Fruit fly (Drosophila melanogaster): ENCODE results near the gene Ssu72.

DNA sequence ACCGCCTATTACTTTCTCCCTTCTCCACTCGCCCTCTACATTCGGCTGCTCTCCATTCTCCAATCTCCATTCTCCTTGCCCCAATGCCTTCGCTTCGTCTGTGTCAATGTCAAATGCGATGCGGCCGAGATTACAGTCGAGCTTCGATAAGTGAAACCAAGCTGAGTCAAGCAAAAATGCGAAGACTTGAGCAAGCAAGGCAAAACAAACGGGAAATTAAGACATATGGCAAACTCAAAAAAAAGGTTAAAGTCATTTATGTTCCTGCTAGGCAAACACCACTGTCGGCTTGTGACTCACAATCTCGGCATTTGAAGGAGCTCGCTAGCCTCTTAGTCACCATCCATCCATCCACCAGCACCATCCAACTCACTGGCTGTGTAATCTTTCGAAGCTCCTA, 4.0 kb downstream of the Ssu72 start:
- TF ChIP-seq kay (GFP tag; ENCODE audit: borderline replicate concordance) (peak; percentile 99), CG11617 (GFP tag; optimal IDR thresholded peaks at IDR 0.05) (peak; percentile 94), Mnt (GFP tag; optimal IDR thresholded peaks at IDR 0.05) (peak; percentile 94), bab1 (GFP tag; optimal IDR thresholded peaks at IDR 0.05) (peak; percentile 90), CG5204 (GFP tag; optimal IDR thresholded peaks at IDR 0.05) (peak; percentile 95), CG12768 (GFP tag; optimal IDR thresholded peaks at IDR 0.05) (peak; percentile 96), toe (GFP tag; optimal IDR thresholded peaks at IDR 0.05) (peak; percentile 91)

Data from whole organism, adult.